Fruit fly (Drosophila melanogaster): ENCODE results near the gene comt.
A peak's percentile ranks its signal among the peaks of the same experiment; 100 is the strongest.

dm6 chrX:13258757-13259067, at the start of gene comt:
- TF ChIP-seq cyc (GFP tag; optimal IDR thresholded peaks at IDR 0.05) (peak; percentile 14), Smox (GFP tag; optimal IDR thresholded peaks at IDR 0.05) (no peak), achi (GFP tag; optimal IDR thresholded peaks at IDR 0.05) (no peak), lz (GFP tag; optimal IDR thresholded peaks at IDR 0.05) (no peak), ss (GFP tag; optimal IDR thresholded peaks at IDR 0.05) (no peak), CG16779 (tag; optimal IDR thresholded peaks at IDR 0.05) (no peak), Gug (GFP tag; IDR thresholded peaks at IDR 0.05) (peak; percentile 38), CG4318 (GFP tag; optimal IDR thresholded peaks at IDR 0.05) (peak; percentile 31), eg (GFP tag; IDR thresholded peaks at IDR 0.05) (peak; percentile 76), Hr39 (GFP tag; optimal IDR thresholded peaks at IDR 0.05) (no peak)
